Worm (Caenorhabditis elegans): ENCODE data around the gene F11D5.6.

The F11D5.6 gene

DNA sequence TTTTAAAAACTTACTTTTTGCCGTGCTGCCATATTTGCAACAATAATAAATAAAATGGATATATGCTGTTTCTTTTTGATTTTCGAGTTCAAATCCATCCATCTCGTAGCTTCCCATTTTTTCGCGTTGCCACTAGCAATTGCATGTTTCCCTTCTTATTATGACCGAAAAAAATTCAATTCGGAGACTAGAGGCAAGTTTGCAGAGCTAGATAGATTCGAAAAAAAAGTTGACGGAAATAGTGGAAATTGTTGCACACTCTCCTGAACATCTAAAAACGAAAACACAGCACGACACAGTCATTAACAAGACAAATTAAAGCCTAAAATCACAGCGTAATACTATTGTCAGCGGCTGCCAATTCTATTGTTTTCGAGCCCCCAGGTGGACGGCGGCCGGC, at the start of gene F11D5.6:
Gene F11D5.6 (minus strand): TSS at position 101 of the 400 bp plus-strand sequence.
- no peak for TF ChIP-seq nhr-25 (tag; optimal IDR thresholded peaks at IDR 0.05)
- no peak for TF ChIP-seq nhr-12 (tag; optimal IDR thresholded peaks at IDR 0.05)
- TF ChIP-seq lin-15B (tag; optimal IDR thresholded peaks at IDR 0.05), result no peak
- TF ChIP-seq sea-2 (GFP tag; optimal IDR thresholded peaks at IDR 0.05), result no peak
- no peak for TF ChIP-seq ceh-9 (tag; optimal IDR thresholded peaks at IDR 0.05)
- no peak for TF ChIP-seq fkh-10 (GFP tag; optimal IDR thresholded peaks at IDR 0.05)
- TF ChIP-seq nhr-23 (tag; optimal IDR thresholded peaks at IDR 0.05), result no peak

- no peak for TF ChIP-seq ZK546.5 (tag; optimal IDR thresholded peaks at IDR 0.05)
- TF ChIP-seq pqm-1 (tag; optimal IDR thresholded peaks at IDR 0.05), result no peak
These were observed 49.2 kb upstream of the F11D5.6 start for ce11 chrX:3375320-3375719.

- no peak for TF ChIP-seq R02D3.7 (tag; optimal IDR thresholded peaks at IDR 0.05)
- no peak for TF ChIP-seq unc-62 (GFP tag; optimal IDR thresholded peaks at IDR 0.05)
- TF ChIP-seq skn-1 (tag; optimal IDR thresholded peaks at IDR 0.05), result no peak
- no peak for TF ChIP-seq jun-1 (tag; optimal IDR thresholded peaks at IDR 0.05)
- no peak for TF ChIP-seq nhr-25 (tag; optimal IDR thresholded peaks at IDR 0.05)
- TF ChIP-seq sea-2 (GFP tag; optimal IDR thresholded peaks at IDR 0.05), result no peak
- TF ChIP-seq elt-1 (tag; optimal IDR thresholded peaks at IDR 0.05), result no peak
- no peak for TF ChIP-seq pqm-1 (tag; optimal IDR thresholded peaks at IDR 0.05)
- no peak for TF ChIP-seq nhr-43 (tag; optimal IDR thresholded peaks at IDR 0.05; ENCODE audit: poor library complexity, severe bottlenecking)
- TF ChIP-seq nhr-28 (tag; optimal IDR thresholded peaks at IDR 0.05), result no peak
- TF ChIP-seq lin-15B (tag; optimal IDR thresholded peaks at IDR 0.05), result no peak
- no peak for TF ChIP-seq fkh-2 (tag; optimal IDR thresholded peaks at IDR 0.05)
- no peak for TF ChIP-seq ZK546.5 (tag; optimal IDR thresholded peaks at IDR 0.05)
- no peak for TF ChIP-seq aly-2 (tag; optimal IDR thresholded peaks at IDR 0.05)
- no peak for TF ChIP-seq nhr-11 (tag; optimal IDR thresholded peaks at IDR 0.05)
- TF ChIP-seq pha-4 (tag; optimal IDR thresholded peaks at IDR 0.05), result no peak
- no peak for TF ChIP-seq elt-2 (tag; optimal IDR thresholded peaks at IDR 0.05)
- no peak for TF ChIP-seq nhr-237 (tag; optimal IDR thresholded peaks at IDR 0.05)
- TF ChIP-seq daf-12 (tag; optimal IDR thresholded peaks at IDR 0.05), result no peak
These were observed 48.6 kb upstream of the F11D5.6 start, which contains the start of gene clc-3 for ce11 chrX:3374642-3375041. Gene clc-3 (minus strand): TSS chrX:3374742.

DNA sequence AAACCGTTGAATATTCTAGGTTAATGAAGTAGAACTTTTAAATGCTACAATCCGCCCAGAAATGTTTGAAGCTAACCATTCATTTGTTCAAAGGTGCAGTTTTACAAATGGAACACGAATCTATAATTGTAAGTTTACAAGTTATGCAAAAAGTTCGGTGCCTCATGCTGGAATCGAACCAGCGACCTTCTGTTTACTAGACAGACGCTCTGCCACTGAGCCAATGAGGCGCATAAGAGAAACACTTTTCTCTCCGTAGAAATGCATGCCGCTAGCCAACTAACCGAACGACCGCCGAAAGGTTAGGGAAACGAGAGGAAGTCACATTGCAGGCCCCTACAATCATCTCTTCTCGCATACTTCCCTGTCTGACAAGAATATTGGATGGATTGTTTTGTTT, 45.2 kb upstream of the F11D5.6 start:
- no peak for TF ChIP-seq elt-3 (tag; optimal IDR thresholded peaks at IDR 0.05)
- peak; percentile 74 for TF ChIP-seq hmg-11 (tag; optimal IDR thresholded peaks at IDR 0.05)
- TF ChIP-seq nfya-1 (tag; optimal IDR thresholded peaks at IDR 0.05; ENCODE audit: insufficient read depth), result peak; percentile 57
- peak; percentile 22 for TF ChIP-seq lin-39 (tag; optimal IDR thresholded peaks at IDR 0.05)
- peak; percentile 38 for TF ChIP-seq egl-27 (tag; optimal IDR thresholded peaks at IDR 0.05)
- TF ChIP-seq ztf-11 (tag; optimal IDR thresholded peaks at IDR 0.05), result no peak
- TF ChIP-seq jun-1 (tag; optimal IDR thresholded peaks at IDR 0.05), result peak; percentile 44
- TF ChIP-seq unc-39 (tag; optimal IDR thresholded peaks at IDR 0.05), result no peak
- TF ChIP-seq nhr-43 (tag; optimal IDR thresholded peaks at IDR 0.05; ENCODE audit: poor library complexity, severe bottlenecking), result peak; percentile 61
- TF ChIP-seq lsy-12 (tag; optimal IDR thresholded peaks at IDR 0.05), result peak; percentile 54
- TF ChIP-seq R02D3.7 (tag; optimal IDR thresholded peaks at IDR 0.05), result no peak
- no peak for TF ChIP-seq unc-62 (GFP tag; optimal IDR thresholded peaks at IDR 0.05)
- peak; percentile 67 for TF ChIP-seq pha-4 (tag; optimal IDR thresholded peaks at IDR 0.05)
- TF ChIP-seq fkh-10 (GFP tag; optimal IDR thresholded peaks at IDR 0.05), result peak; percentile 4
- TF ChIP-seq egl-5 (tag; optimal IDR thresholded peaks at IDR 0.05), result peak; percentile 31
- peak; percentile 43 for TF ChIP-seq elt-2 (tag; optimal IDR thresholded peaks at IDR 0.05)
- TF ChIP-seq fkh-2 (tag; optimal IDR thresholded peaks at IDR 0.05), result no peak
- TF ChIP-seq nhr-23 (tag; optimal IDR thresholded peaks at IDR 0.05), result peak; percentile 54
- peak; percentile 17 for TF ChIP-seq ztf-4 (tag; optimal IDR thresholded peaks at IDR 0.05)
- peak; percentile 65 for TF ChIP-seq tbx-2 (tag; optimal IDR thresholded peaks at IDR 0.05)
- peak; percentile 38 for TF ChIP-seq pqm-1 (tag; optimal IDR thresholded peaks at IDR 0.05)
- no peak for TF ChIP-seq snpc-4 (tag; optimal IDR thresholded peaks at IDR 0.05)
- no peak for TF ChIP-seq nhr-11 (tag; optimal IDR thresholded peaks at IDR 0.05)

DNA sequence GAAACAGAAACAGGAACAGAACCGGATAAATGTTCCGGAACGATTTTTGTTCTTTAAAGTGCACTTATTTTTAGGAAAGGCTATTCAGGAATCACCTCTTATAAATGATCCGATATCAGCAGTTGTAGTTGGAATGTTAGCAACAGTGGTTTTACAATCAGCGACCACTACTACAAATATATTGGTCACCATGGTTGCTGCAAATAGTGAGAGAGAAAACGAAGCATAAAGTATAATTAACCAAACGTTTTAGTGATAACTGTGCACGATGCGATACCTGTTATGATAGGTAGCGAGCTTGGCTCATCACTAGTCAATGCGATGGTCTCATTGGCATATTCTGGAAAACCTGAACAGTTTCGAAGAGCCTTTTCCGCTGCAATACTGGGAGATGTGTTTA, 43.4 kb upstream of the F11D5.6 start:
- no peak for TF ChIP-seq unc-39 (tag; optimal IDR thresholded peaks at IDR 0.05)
- TF ChIP-seq nhr-11 (tag; optimal IDR thresholded peaks at IDR 0.05), result no peak
- no peak for TF ChIP-seq ztf-4 (tag; optimal IDR thresholded peaks at IDR 0.05)
- no peak for TF ChIP-seq nhr-43 (tag; optimal IDR thresholded peaks at IDR 0.05; ENCODE audit: poor library complexity, severe bottlenecking)
- no peak for TF ChIP-seq daf-12 (tag; optimal IDR thresholded peaks at IDR 0.05)
- no peak for TF ChIP-seq nhr-67 (tag; optimal IDR thresholded peaks at IDR 0.05)
- no peak for TF ChIP-seq aly-2 (tag; optimal IDR thresholded peaks at IDR 0.05)
- no peak for TF ChIP-seq nhr-237 (tag; optimal IDR thresholded peaks at IDR 0.05)
- TF ChIP-seq egl-5 (tag; optimal IDR thresholded peaks at IDR 0.05), result no peak
- no peak for TF ChIP-seq elt-1 (tag; optimal IDR thresholded peaks at IDR 0.05)
- no peak for TF ChIP-seq zag-1 (tag; optimal IDR thresholded peaks at IDR 0.05)
- no peak for TF ChIP-seq fkh-10 (GFP tag; optimal IDR thresholded peaks at IDR 0.05)
- no peak for TF ChIP-seq lsy-12 (tag; optimal IDR thresholded peaks at IDR 0.05)
